Fruit fly (Drosophila melanogaster) ovary, adult (tissue): Measurements from ENCODE around the gene CG31068.

Source experiments
- CG17801 ChIP-seq: fragments of 200-800 bp; optimal IDR thresholded peaks from 2 replicates; lab custom pipeline; 2019; ENCODE audit warnings: missing biosample characterization, mild to moderate bottlenecking, missing genetic modification characterization, moderate library complexity; ENCODE audit not compliant: partially characterized antibody

CG31068 gene

dm6 chr3R:27240967-27241366, 7.5 kb downstream of the CG31068 start, which contains the start of gene CG17991:
TSS of gene CG17991 (plus strand) at chr3R:27241267.
- no peak for TF ChIP-seq CG17801 (GFP tag; lab: Kevin White, UChicago)

DNA sequence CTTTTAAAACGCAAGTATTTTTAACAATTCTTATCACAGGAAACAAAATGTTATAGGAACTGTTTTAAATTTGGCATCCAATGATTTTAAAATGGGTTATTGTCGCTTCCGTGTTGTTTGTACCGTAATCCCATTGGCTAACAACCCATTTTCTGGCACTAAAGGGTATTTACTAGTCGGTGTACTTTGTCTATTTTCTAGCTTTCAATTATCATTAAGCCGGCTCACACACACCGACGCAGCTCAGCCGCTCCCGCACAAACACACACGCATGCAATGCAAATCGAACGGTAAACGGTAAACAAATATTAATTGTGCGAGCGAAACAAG, 10.9 kb downstream of the CG31068 start:
- TF ChIP-seq CG17801 (GFP tag; lab: Kevin White, UChicago), result no peak

- no peak for TF ChIP-seq CG17801 (GFP tag; lab: Kevin White, UChicago)
Measured at dm6 chr3R:27244742-27245400, 11.4 kb downstream of the CG31068 start, which contains the start of gene CG18766. TSS of gene CG18766 (minus strand) at chr3R:27245249.

DNA sequence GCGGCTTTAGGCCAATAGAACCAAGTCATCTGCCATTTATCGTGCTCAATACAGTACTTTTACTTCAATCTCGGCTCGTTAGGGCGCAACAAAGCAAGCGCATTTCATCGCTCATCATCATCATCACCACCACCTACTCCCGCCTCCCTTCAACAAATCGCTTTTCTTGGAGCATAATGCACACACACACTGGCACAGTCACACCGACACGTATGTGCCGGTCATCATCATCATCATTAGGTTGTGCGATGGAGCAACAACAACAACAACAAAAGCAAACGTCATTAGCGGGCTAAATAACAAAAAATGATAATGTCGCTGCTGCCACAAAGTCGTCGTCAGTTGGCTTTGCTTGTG, 11.9 kb downstream of the CG31068 start:
- TF ChIP-seq CG17801 (GFP tag; lab: Kevin White, UChicago), result no peak

- TF ChIP-seq CG17801 (GFP tag; lab: Kevin White, UChicago), result peak; percentile 89
Measured at dm6 chr3R:27246264-27246663, 12.8 kb downstream of the CG31068 start.

DNA sequence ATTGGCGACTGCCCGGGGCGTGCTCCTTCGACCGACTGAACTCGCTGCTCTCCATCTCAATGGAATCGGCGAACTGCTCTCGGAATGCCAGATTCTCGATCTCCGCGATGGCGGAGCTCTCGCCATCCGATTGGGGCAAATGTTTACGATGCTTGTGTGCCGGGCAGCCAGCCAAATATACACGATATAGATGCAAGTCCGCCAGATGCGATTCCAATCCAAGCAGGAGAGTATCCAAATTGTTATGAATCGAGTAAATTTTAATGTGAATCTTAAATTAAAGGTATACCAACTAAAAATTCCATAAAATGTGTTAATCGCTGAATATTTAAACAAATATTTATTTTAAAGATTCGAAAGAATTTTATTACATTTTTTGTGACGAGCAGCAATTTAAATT, 14.4 kb downstream of the CG31068 start, which contains the start of gene CG5984:
TSS of gene CG5984 (minus strand) at position 101 of the 400 bp plus-strand sequence.
- no peak for TF ChIP-seq CG17801 (GFP tag; lab: Kevin White, UChicago)

dm6 chr3R:27250907-27251306, 17.4 kb downstream of the CG31068 start, which contains the start of the genes TTLL6B and TfIIA-L:
TSS of gene TTLL6B (minus strand) at chr3R:27251007.
TSS of gene TfIIA-L (plus strand) at chr3R:27251112.
- TF ChIP-seq CG17801 (GFP tag; lab: Kevin White, UChicago), result no peak

dm6 chr3R:27253136-27253920, 19.8 kb downstream of the CG31068 start, which contains the start of gene pll:
TSS of gene pll (minus strand) at chr3R:27253182.
- TF ChIP-seq CG17801 (GFP tag; lab: Kevin White, UChicago), result peak; percentile 82

DNA sequence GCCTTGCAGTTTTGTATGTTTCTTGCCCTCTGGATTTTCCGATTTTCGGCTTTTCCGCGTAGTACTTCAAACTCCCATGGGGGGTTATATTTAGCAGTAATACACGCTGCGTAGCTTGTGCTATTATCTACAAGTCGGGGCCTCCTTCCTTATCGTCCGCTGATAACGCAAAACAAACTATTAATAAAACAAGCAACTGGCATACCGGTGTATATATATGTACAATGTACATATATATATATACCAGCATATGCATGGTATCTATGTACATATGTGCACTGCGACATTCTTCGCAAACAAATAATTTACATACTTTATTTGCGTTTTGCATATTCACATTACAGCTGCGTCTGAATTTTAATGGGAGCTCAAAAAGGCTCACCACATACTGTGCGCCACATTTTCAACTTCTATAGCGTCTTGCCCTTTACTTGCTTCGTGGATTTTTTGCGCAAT, 20.5 kb downstream of the CG31068 start:
- TF ChIP-seq CG17801 (GFP tag; lab: Kevin White, UChicago), result no peak

DNA sequence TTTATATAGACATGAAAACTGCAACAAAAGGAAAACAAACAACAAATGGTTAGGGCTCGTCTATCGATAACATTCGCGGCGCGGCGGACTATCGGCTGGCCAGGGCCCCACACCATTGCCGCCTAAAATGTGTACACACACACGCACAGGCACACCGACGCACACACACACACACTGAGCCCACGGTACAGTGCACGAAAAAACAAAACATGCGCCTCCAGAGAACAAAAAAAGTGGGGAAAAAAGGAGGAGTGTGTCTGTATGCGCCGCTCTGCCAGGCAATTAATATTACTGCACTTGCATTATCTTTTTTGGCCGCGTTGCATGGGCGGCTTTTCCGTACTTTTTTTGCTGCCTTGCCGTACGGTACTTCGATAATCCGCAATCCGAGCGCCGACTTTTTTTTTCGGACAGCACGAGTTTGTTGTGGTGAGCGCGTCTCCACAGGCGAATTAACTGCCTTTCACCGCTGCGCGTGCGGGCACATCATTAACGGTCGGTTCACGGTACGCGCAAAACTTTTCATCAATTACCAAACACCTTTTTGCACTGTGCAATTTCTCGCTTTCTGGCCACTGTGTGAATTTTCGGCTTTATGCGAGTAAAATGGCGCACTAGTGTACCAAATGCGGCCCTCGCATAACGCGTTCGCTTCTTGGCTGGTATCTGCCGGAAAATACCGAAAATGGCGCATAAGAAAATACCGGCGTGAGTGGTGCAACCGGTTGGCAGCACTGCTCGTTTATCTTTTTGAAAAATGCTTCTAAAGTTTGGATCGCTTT, 30.1 kb downstream of the CG31068 start, which contains the start of gene woc:
TSS of gene woc (minus strand) at position 622 of the 782 bp plus-strand sequence.
- peak; percentile 35 for TF ChIP-seq CG17801 (GFP tag; lab: Kevin White, UChicago)

DNA sequence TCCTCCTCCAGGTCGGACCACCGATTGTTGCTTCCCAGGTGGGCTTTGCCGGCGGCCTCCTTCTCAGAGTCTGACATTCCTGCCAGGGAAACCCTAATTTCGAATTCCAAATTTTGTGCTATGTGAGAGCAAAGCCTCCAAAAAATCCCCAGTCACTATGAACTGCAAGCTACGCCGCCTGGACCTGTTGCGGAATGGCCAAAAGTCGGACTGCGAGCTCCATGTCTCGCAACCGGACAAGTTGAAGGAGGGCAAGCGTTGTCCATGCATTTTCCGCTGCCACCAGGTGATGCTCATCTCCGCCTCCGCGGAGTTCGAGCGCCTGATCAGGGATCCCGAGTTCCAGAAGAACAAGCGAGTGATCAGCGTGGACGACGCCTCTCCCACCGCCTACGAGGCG, 31.8 kb downstream of the CG31068 start, which contains the start of the genes CG14262 and CG14260:
TSS of gene CG14262 (minus strand) at position 101 of the 400 bp plus-strand sequence.
TSS of gene CG14260 (plus strand) at position 128 of the 400 bp plus-strand sequence.
- no peak for TF ChIP-seq CG17801 (GFP tag; lab: Kevin White, UChicago)

DNA sequence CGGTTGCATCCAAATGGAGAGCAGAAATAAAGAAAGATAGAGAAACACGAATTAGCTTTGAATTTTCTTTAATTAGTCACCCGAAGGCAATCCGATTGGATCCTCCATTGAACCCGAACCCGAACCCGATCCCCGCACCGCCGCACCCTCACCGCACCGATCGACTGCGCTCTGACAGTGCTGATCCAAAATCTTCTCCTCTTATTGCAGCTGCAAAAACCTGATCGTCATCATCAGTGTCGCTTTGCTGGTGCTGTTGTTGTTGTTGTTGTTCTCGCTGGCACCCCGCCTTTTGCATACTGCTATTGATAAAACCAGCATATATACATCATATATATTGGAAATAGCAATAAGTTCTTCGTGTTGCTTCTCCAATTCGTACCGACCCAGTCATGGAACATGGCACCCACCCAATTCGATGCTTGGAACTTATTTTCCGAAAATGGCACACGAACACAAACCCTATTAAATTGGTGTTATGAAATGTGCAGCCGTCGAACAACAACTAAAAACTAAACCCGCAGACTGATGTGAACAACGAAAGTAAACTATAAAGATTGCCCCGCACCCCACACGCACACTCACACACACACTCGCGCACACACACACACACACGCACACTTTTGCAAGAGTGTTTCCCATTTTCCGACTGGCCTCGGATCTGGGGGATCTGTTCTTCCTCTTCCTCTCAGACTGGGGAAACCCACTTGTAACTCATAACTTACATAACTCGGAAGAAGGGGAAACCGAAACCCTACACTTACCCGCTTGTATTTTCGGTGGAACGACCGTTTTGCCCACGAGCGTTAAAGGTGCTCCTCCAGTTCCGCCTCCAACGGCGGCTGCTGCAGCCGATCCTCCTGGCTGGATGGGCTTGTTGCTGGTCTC, 37.1 kb downstream of the CG31068 start:
- TF ChIP-seq CG17801 (GFP tag; lab: Kevin White, UChicago), result no peak

DNA sequence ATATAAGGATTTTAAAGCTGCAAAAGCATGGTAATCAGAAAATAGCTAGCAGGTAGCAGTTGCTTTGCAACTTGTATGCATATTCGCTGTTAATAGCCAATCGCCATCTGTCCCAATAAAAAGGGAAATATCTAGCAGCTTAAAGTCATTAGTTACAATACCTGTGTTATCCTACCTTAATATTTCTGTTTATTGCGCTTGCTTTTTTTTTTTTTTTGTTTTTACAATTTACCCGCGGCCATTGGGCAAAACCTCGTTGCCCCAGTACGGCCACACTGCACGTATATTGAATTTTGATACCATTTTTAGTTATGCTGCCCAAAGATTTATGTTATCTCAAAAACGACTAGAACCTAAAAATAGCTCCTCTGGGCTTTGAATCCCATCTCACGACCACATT, 38.7 kb downstream of the CG31068 start:
- no peak for TF ChIP-seq CG17801 (GFP tag; lab: Kevin White, UChicago)
